Worm (Caenorhabditis elegans): ENCODE measurements around the gene F09E5.12.
A peak's percentile ranks its signal among the peaks of the same experiment; 100 is the strongest.

DNA sequence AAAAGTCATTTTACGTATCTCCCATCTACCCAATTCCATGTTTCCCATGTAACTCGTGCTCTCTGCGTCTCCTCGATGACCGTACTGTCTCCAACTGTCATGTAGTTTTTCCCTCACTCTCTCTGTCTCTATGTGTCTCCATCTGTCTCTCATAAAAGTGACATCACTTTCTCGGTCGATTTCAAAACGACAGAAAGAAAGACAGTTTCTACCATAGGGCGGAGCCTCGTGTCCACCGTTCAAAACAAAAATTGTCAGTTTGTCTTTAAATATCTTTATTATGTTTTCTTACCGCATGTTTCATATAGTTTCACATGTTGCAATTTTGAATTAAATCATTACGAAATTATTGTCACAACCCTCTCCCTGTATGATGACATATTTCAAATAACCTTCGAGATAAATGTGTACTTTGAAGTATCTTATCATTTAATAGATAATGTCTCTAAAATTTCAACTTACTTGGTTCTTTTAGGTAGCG is 40.3 kb downstream of the F09E5.12 start:
- TF ChIP-seq unc-39 (tag; optimal IDR thresholded peaks at IDR 0.05) (no peak), nhr-25 (tag; optimal IDR thresholded peaks at IDR 0.05) (peak; percentile 93), F13H6.1 (tag; optimal IDR thresholded peaks at IDR 0.05) (peak; percentile 92)

All from whole organism, L2 larva.